Fruit fly (Drosophila melanogaster) whole organism, embryonic: ENCODE measurements around the gene Usp5.
A peak's percentile ranks its signal among the peaks of the same experiment; 100 is the strongest.

Experiments
- Awh ChIP-seq: fragments of 200-800 bp; sonication (Bioruptor generic); IDR thresholded peaks from 2 replicates; pipeline ENCODE4, ENCODE4 v1.3.6; 2022; ENCODE audit warnings: missing biosample characterization, missing genetic modification characterization
- CG11398 ChIP-seq: fragments of 200-800 bp; sonication (Bioruptor generic); optimal IDR thresholded peaks from 2 replicates; lab custom pipeline; 2016; ENCODE audit warnings: missing biosample characterization, missing genetic modification characterization
- CG12391 ChIP-seq: fragments of 200-800 bp; sonication (Bioruptor generic); optimal IDR thresholded peaks from 3 replicates; lab custom pipeline; 2018; ENCODE audit warnings: missing biosample characterization, mild to moderate bottlenecking, missing genetic modification characterization, moderate library complexity
- CG12769 ChIP-seq: fragments of 200-800 bp; sonication (Bioruptor generic); optimal IDR thresholded peaks from 2 replicates; lab custom pipeline; 2019; ENCODE audit warnings: missing biosample characterization, mild to moderate bottlenecking, missing genetic modification characterization, moderate library complexity
- CG13624 ChIP-seq: fragments of 200-800 bp; sonication (Bioruptor generic); optimal IDR thresholded peaks from 2 replicates; lab custom pipeline; 2016; ENCODE audit warnings: missing biosample characterization, missing genetic modification characterization
- CG15696 ChIP-seq: fragments of 200-800 bp; sonication (Bioruptor generic); optimal IDR thresholded peaks from 2 replicates; lab custom pipeline; 2019; ENCODE audit warnings: missing biosample characterization, mild to moderate bottlenecking, missing genetic modification characterization, moderate library complexity
- CG18011 ChIP-seq: fragments of 200-800 bp; sonication (Bioruptor generic); optimal IDR thresholded peaks from 2 replicates; lab custom pipeline; 2017; ENCODE audit warnings: missing biosample characterization, missing genetic modification characterization, mild to moderate bottlenecking, moderate library complexity, missing genotype
- CG2120 ChIP-seq: fragments of 200-800 bp; sonication (Bioruptor generic); optimal IDR thresholded peaks from 3 replicates; lab custom pipeline; 2016; ENCODE audit warnings: missing biosample characterization, missing genetic modification characterization
- CG2889 ChIP-seq: fragments of 200-800 bp; sonication (Bioruptor generic); IDR thresholded peaks from 3 replicates; pipeline ENCODE4 v1.3.6; 2022; ENCODE audit warnings: missing biosample characterization, missing genetic modification characterization
- CG3065 ChIP-seq: fragments of 200-800 bp; sonication (Bioruptor generic); optimal IDR thresholded peaks from 2 replicates; lab custom pipeline; 2016; ENCODE audit warnings: missing biosample characterization, missing genetic modification characterization
- CG3281 ChIP-seq: fragments of 200-800 bp; sonication (Bioruptor generic); optimal IDR thresholded peaks from 3 replicates; lab custom pipeline; 2017; ENCODE audit warnings: missing biosample characterization, mild to moderate bottlenecking, missing genetic modification characterization
- CG34224 ChIP-seq: fragments of 200-800 bp; sonication (Bioruptor generic); IDR thresholded peaks from 3 replicates; pipeline ENCODE4 v1.3.6; 2022; ENCODE audit warnings: missing biosample characterization, missing genetic modification characterization; ENCODE audit not compliant: partially characterized antibody
- CG3726 ChIP-seq: fragments of 200-800 bp; sonication (Bioruptor generic); IDR thresholded peaks from 3 replicates; pipeline ENCODE4, ENCODE4 v1.3.6; 2022; ENCODE audit warnings: missing biosample characterization, missing genetic modification characterization
- CG5180 ChIP-seq: fragments of 200-800 bp; sonication (Bioruptor generic); optimal IDR thresholded peaks from 3 replicates; lab custom pipeline; 2017; ENCODE audit warnings: missing biosample characterization, missing genetic modification characterization, mild to moderate bottlenecking, moderate library complexity, missing genetic modification reagents
- CG6689 ChIP-seq: fragments of 200-800 bp; sonication (Bioruptor generic); IDR thresholded peaks from 2 replicates; pipeline ENCODE4 v1.3.6; 2022; ENCODE audit warnings: missing biosample characterization, missing genetic modification characterization
- CG6791 ChIP-seq: fragments of 200-800 bp; sonication (Bioruptor generic); IDR thresholded peaks from 3 replicates; pipeline ENCODE4 v1.3.6; 2022; ENCODE audit warnings: missing biosample characterization, missing genetic modification characterization; ENCODE audit not compliant: partially characterized antibody
- CG7556 ChIP-seq: fragments of 200-800 bp; sonication (Bioruptor generic); optimal IDR thresholded peaks from 2 replicates; lab custom pipeline; 2017; ENCODE audit warnings: missing biosample characterization, mild to moderate bottlenecking, missing genetic modification characterization
- Chrac-16 ChIP-seq: fragments of 200-800 bp; sonication (Bioruptor generic); optimal IDR thresholded peaks from 3 replicates; lab custom pipeline; 2016; ENCODE audit warnings: missing biosample characterization, missing genetic modification characterization
- D19A ChIP-seq: fragments of 200-800 bp; optimal IDR thresholded peaks from 3 replicates; lab custom pipeline; 2019; ENCODE audit warnings: missing biosample characterization, mild to moderate bottlenecking, missing genetic modification characterization, moderate library complexity
- Doc3 ChIP-seq: fragments of 200-800 bp; sonication (Bioruptor generic); IDR thresholded peaks from 3 replicates; pipeline ENCODE4 v1.3.6; 2022; ENCODE audit warnings: missing biosample characterization, missing genetic modification characterization; ENCODE audit not compliant: partially characterized antibody
- E2f2 ChIP-seq: fragments of 200-800 bp; sonication (Bioruptor generic); IDR thresholded peaks from 2 replicates; pipeline ENCODE4 v1.3.6; 2022; ENCODE audit warnings: missing biosample characterization, missing genetic modification characterization
- Fer2 ChIP-seq: fragments of 200-800 bp; sonication (Bioruptor generic); optimal IDR thresholded peaks from 2 replicates; lab custom pipeline; 2018; ENCODE audit warnings: missing biosample characterization, mild to moderate bottlenecking, missing genetic modification characterization, moderate library complexity
- Fer3 ChIP-seq: fragments of 200-800 bp; sonication (Bioruptor generic); optimal IDR thresholded peaks from 2 replicates; lab custom pipeline; 2018; ENCODE audit warnings: missing biosample characterization, mild to moderate bottlenecking, missing genetic modification characterization, moderate library complexity
- H2.0 ChIP-seq: fragments of 200-800 bp; sonication (Bioruptor generic); IDR thresholded peaks from 2 replicates; pipeline ENCODE4 v1.3.6; 2022; ENCODE audit warnings: missing biosample characterization, missing genetic modification characterization
- Lim3 ChIP-seq: fragments of 200-800 bp; sonication (Bioruptor generic); IDR thresholded peaks from 2 replicates; pipeline ENCODE4 v1.3.6; 2022; ENCODE audit warnings: missing biosample characterization, missing genetic modification characterization
- MESR4 ChIP-seq: fragments of 200-800 bp; sonication (Bioruptor generic); optimal IDR thresholded peaks from 2 replicates; lab custom pipeline; 2018; ENCODE audit warnings: missing biosample characterization, mild to moderate bottlenecking, missing genetic modification characterization, moderate library complexity
- NFAT ChIP-seq: fragments of 200-800 bp; sonication (Bioruptor generic); IDR thresholded peaks from 2 replicates; pipeline ENCODE4 v1.3.6; 2022; ENCODE audit warnings: missing biosample characterization, missing genetic modification characterization
- Opbp ChIP-seq: fragments of 200-800 bp; sonication (Bioruptor generic); IDR thresholded peaks from 3 replicates; pipeline ENCODE4 v1.3.6; 2022; ENCODE audit warnings: missing biosample characterization, missing genetic modification characterization; ENCODE audit not compliant: partially characterized antibody
- ac ChIP-seq: fragments of 200-800 bp; sonication (Bioruptor generic); optimal IDR thresholded peaks from 3 replicates; lab custom pipeline; 2017; ENCODE audit warnings: missing biosample characterization, mild to moderate bottlenecking, missing genetic modification characterization
- amos ChIP-seq: fragments of 200-800 bp; sonication (Bioruptor generic); IDR thresholded peaks from 2 replicates; pipeline ENCODE4 v1.3.6; 2022; ENCODE audit warnings: missing biosample characterization, missing genetic modification characterization; ENCODE audit not compliant: partially characterized antibody
- bbx ChIP-seq: fragments of 200-800 bp; sonication (Bioruptor generic); IDR thresholded peaks from 2 replicates; pipeline ENCODE4 v1.3.6; 2022; ENCODE audit warnings: missing biosample characterization, missing genetic modification characterization; ENCODE audit not compliant: partially characterized antibody
- chinmo ChIP-seq: fragments of 200-800 bp; sonication (Bioruptor generic); IDR thresholded peaks from 4 replicates; pipeline ENCODE4 v1.3.6; 2022; ENCODE audit warnings: missing biosample characterization, missing genetic modification characterization; ENCODE audit not compliant: partially characterized antibody
- chm ChIP-seq: fragments of 200-800 bp; sonication (Bioruptor generic); IDR thresholded peaks from 2 replicates; pipeline ENCODE4 v1.3.6; 2022; ENCODE audit warnings: missing biosample characterization, missing genetic modification characterization
- ci ChIP-seq: fragments of 200-800 bp; sonication (Bioruptor generic); IDR thresholded peaks from 3 replicates; pipeline ENCODE4 v1.3.6; 2022; ENCODE audit warnings: missing biosample characterization, missing genetic modification characterization
- corto ChIP-seq: fragments of 200-800 bp; sonication (Bioruptor generic); optimal IDR thresholded peaks from 2 replicates; lab custom pipeline; 2016; ENCODE audit warnings: missing biosample characterization, mild to moderate bottlenecking, missing genetic modification characterization, moderate library complexity
- grau ChIP-seq: fragments of 200-800 bp; optimal IDR thresholded peaks from 3 replicates; lab custom pipeline; 2019; ENCODE audit warnings: missing biosample characterization, mild to moderate bottlenecking, missing genetic modification characterization, moderate library complexity
- hb ChIP-seq: fragments of 200-800 bp; sonication (Bioruptor generic); IDR thresholded peaks from 3 replicates; pipeline ENCODE4 v1.3.6; 2022; ENCODE audit warnings: missing biosample characterization, missing genetic modification characterization; ENCODE audit not compliant: partially characterized antibody
- ken ChIP-seq: fragments of 200-800 bp; sonication (Bioruptor generic); IDR thresholded peaks from 3 replicates; pipeline ENCODE4 v1.3.6; 2022; ENCODE audit warnings: missing biosample characterization, missing genetic modification characterization
- knrl ChIP-seq: fragments of 200-800 bp; sonication (Bioruptor generic); IDR thresholded peaks from 3 replicates; pipeline ENCODE4 v1.3.6; 2022; ENCODE audit warnings: missing biosample characterization, missing genetic modification characterization; ENCODE audit not compliant: partially characterized antibody
- lab ChIP-seq: fragments of 200-800 bp; sonication (Bioruptor generic); optimal IDR thresholded peaks from 3 replicates; lab custom pipeline; 2017; ENCODE audit warnings: missing biosample characterization, missing genetic modification characterization, mild to moderate bottlenecking, moderate library complexity, missing genetic modification reagents
- nerfin-1 ChIP-seq: fragments of 200-800 bp; sonication (Bioruptor generic); optimal IDR thresholded peaks from 3 replicates; lab custom pipeline; 2019; ENCODE audit warnings: missing biosample characterization, mild to moderate bottlenecking, missing genetic modification characterization, moderate library complexity
- nerfin-2 ChIP-seq: fragments of 200-800 bp; sonication (Bioruptor generic); IDR thresholded peaks from 2 replicates; pipeline ENCODE4 v1.3.6; 2022; ENCODE audit warnings: missing biosample characterization, missing genetic modification characterization; ENCODE audit not compliant: partially characterized antibody
- row ChIP-seq: fragments of 200-800 bp; sonication (Bioruptor generic); IDR thresholded peaks from 3 replicates; pipeline ENCODE4 v1.3.6; 2022; ENCODE audit warnings: missing biosample characterization, missing genetic modification characterization
- scrt ChIP-seq: fragments of 200-800 bp; sonication (Bioruptor generic); optimal IDR thresholded peaks from 2 replicates; lab custom pipeline; 2018; ENCODE audit warnings: missing biosample characterization, mild to moderate bottlenecking, missing genetic modification characterization, moderate library complexity
- sug ChIP-seq: fragments of 200-800 bp; optimal IDR thresholded peaks from 2 replicates; lab custom pipeline; 2019; ENCODE audit warnings: missing biosample characterization, mild to moderate bottlenecking, missing genetic modification characterization, moderate library complexity
- vnd ChIP-seq: fragments of 200-800 bp; sonication (Bioruptor generic); IDR thresholded peaks from 3 replicates; pipeline ENCODE4 v1.3.6; 2022; ENCODE audit warnings: missing biosample characterization, missing genetic modification characterization; ENCODE audit not compliant: partially characterized antibody
- zen2 ChIP-seq: fragments of 200-800 bp; sonication (Bioruptor generic); IDR thresholded peaks from 3 replicates; pipeline ENCODE4 v1.3.6; 2022; ENCODE audit warnings: missing biosample characterization, missing genetic modification characterization; ENCODE audit not compliant: partially characterized antibody

Usp5 gene

dm6 chr3L:3096073-3096725, 52.0 kb downstream of the Usp5 start (continued):
- peak; percentile 60; the same call in 1 of the 3 replicates for TF ChIP-seq zen2
- TF ChIP-seq Doc3 (GFP tag; lab: Robert Waterston, UW) = peak; percentile 39; the same call in 1 of the 3 replicates
- TF ChIP-seq lab = peak; percentile 60
- peak; percentile 92 for TF ChIP-seq nerfin-2 (GFP tag; lab: Robert Waterston, UW)
- peak; percentile 81 for TF ChIP-seq amos (GFP tag; lab: Robert Waterston, UW)
- no peak for TF ChIP-seq CG3065 (GFP tag; lab: Kevin White, UChicago)
- TF ChIP-seq CG3726 (GFP tag; lab: Robert Waterston, UW) = no peak
- no peak for TF ChIP-seq Lim3 (GFP tag; lab: Robert Waterston, UW)
- no peak for TF ChIP-seq CG18011
- 0 out of 3 replicates have a peak, but pooled peaks have one; percentile 37 for TF ChIP-seq ken (GFP tag; lab: Robert Waterston, UW)
- no peak for TF ChIP-seq D19A (tag; lab: Kevin White, UChicago)
- TF ChIP-seq CG7556 (GFP tag; lab: Kevin White, UChicago) = peak; percentile 24
- TF ChIP-seq NFAT (GFP tag; lab: Robert Waterston, UW) = peak; percentile 40; the same call in 1 of the 2 replicates
- peak; percentile 45; the same call in 1 of the 3 replicates for TF ChIP-seq ci (GFP tag; lab: Robert Waterston, UW)
- no peak for TF ChIP-seq ac
- no peak for TF ChIP-seq CG13624 (GFP tag; lab: Kevin White, UChicago)
- TF ChIP-seq grau (tag; lab: Kevin White, UChicago) = peak; percentile 40
- peak; percentile 87 for TF ChIP-seq hb (GFP tag; lab: Robert Waterston, UW)
- TF ChIP-seq CG12769 (tag; lab: Kevin White, UChicago) = peak; percentile 3
- peak; percentile 74 for TF ChIP-seq knrl (GFP tag; lab: Robert Waterston, UW)
- peak; percentile 10 for TF ChIP-seq sug (tag; lab: Kevin White, UChicago)
- TF ChIP-seq Fer3 (tag; lab: Kevin White, UChicago) = peak; percentile 41
- TF ChIP-seq chinmo (GFP tag; lab: Robert Waterston, UW) = peak; percentile 54; the same call in 2 of the 4 replicates
- TF ChIP-seq vnd (GFP tag; lab: Robert Waterston, UW) = peak; percentile 76
- TF ChIP-seq H2.0 = peak; percentile 20; the same call in 1 of the 2 replicates
- peak; percentile 53 for TF ChIP-seq chm (GFP tag; lab: Robert Waterston, UW)
- TF ChIP-seq CG34224 = peak; percentile 74
- TF ChIP-seq Awh (GFP tag; lab: Robert Waterston, UW) = 0 out of 2 replicates have a peak, but pooled peaks have one; percentile 27
- no peak for TF ChIP-seq Chrac-16
- peak; percentile 53 for TF ChIP-seq CG2120 (GFP tag; lab: Kevin White, UChicago)
- no peak for TF ChIP-seq MESR4
- no peak for TF ChIP-seq CG15696
- TF ChIP-seq Opbp (GFP tag; lab: Robert Waterston, UW) = peak; percentile 95
- TF ChIP-seq CG12391 (tag; lab: Kevin White, UChicago) = peak; percentile 53
- peak; percentile 27 for TF ChIP-seq CG3281
- TF ChIP-seq CG11398 = no peak
- peak; percentile 34 for TF ChIP-seq Fer2 (tag; lab: Kevin White, UChicago)
- TF ChIP-seq CG6689 (GFP tag; lab: Robert Waterston, UW) = no peak
- peak; percentile 65; the same call in 2 of the 3 replicates for TF ChIP-seq row
- TF ChIP-seq CG5180 (GFP tag; lab: Kevin White, UChicago) = peak; percentile 99
- TF ChIP-seq E2f2 (GFP tag; lab: Robert Waterston, UW) = peak; percentile 20; the same call in 1 of the 2 replicates
- TF ChIP-seq nerfin-1 (tag; lab: Kevin White, UChicago) = no peak
- peak; percentile 45; the same call in 1 of the 3 replicates for TF ChIP-seq CG2889 (GFP tag; lab: Robert Waterston, UW)
- peak; percentile 95 for TF ChIP-seq CG6791
- TF ChIP-seq bbx (GFP tag; lab: Robert Waterston, UW) = peak; percentile 91
- peak; percentile 15 for TF ChIP-seq corto (GFP tag; lab: Kevin White, UChicago)
- TF ChIP-seq scrt (GFP tag; lab: Kevin White, UChicago) = peak; percentile 16
